Worm (Caenorhabditis elegans) whole organism, L4 larva: ENCODE results near the gene unc-17.
A peak's percentile ranks its signal among the peaks of the same experiment; 100 is the strongest.

Experiments used
- D1046.2 ChIP-seq: fragments of 200-800 bp; sonication (Bioruptor generic); IDR thresholded peaks from 2 replicates; pipeline ENCODE4 v1.3.6; 2022; ENCODE audit warnings: missing genetic modification characterization, missing compliant biosample characterization
- R02D3.7 ChIP-seq: fragments of 150-350 bp; sonication (generic microtip); optimal IDR thresholded peaks from 3 replicates; lab custom pipeline; 2014; ENCODE audit warnings: missing biosample characterization, missing genetic modification characterization
- T20F7.1 ChIP-seq: fragments of 200-800 bp; sonication (Bioruptor generic); optimal IDR thresholded peaks from 2 replicates; lab custom pipeline; 2018; ENCODE audit warnings: mild to moderate bottlenecking, missing genetic modification characterization, missing compliant biosample characterization
- Y105C5A.15 ChIP-seq: fragments of 200-800 bp; sonication (Bioruptor generic); IDR thresholded peaks from 2 replicates; pipeline ENCODE4 v1.3.6; 2022; ENCODE audit warnings: missing genetic modification characterization, missing compliant biosample characterization
- ZK546.5 ChIP-seq, 2 experiments: sonication (generic microtip); optimal IDR thresholded peaks; 2 replicates each; lab custom pipeline; 2017; ENCODE audit warnings: missing biosample characterization in 2 of 2, missing genetic modification characterization in 2 of 2
- aha-1 ChIP-seq: fragments of 150-350 bp; peaks from one replicate; lab custom pipeline; 2014; ENCODE audit warnings: missing biosample characterization, missing genetic modification characterization
- aly-2 ChIP-seq: sonication (generic microtip); optimal IDR thresholded peaks from 2 replicates; lab custom pipeline; 2018; ENCODE audit warnings: missing biosample characterization, missing genetic modification characterization
- arid-1 ChIP-seq: fragments of 200-800 bp; sonication (Bioruptor generic); conservative IDR thresholded peaks from 2 replicates; pipeline ENCODE4 v1.3.6; 2022; ENCODE audit warnings: missing genetic modification reagents, missing genetic modification characterization, missing compliant biosample characterization
- ceh-28 ChIP-seq: fragments of 150-350 bp; optimal IDR thresholded peaks from 2 replicates; lab custom pipeline; 2014; ENCODE audit warnings: missing biosample characterization, missing genetic modification reagents, missing genetic modification characterization
- ceh-62 ChIP-seq: sonication (generic microtip); optimal IDR thresholded peaks from 2 replicates; lab custom pipeline; 2017; ENCODE audit warnings: missing biosample characterization, missing genetic modification characterization
- ces-1 ChIP-seq: fragments of 150-350 bp; sonication (generic microtip); optimal IDR thresholded peaks from 4 replicates; lab custom pipeline; 2014; ENCODE audit warnings: missing biosample characterization, missing genetic modification reagents, missing genetic modification characterization
- daf-12 ChIP-seq: fragments of 150-350 bp; optimal IDR thresholded peaks from 2 replicates; lab custom pipeline; 2014; ENCODE audit warnings: missing biosample characterization, missing genetic modification reagents, missing genetic modification characterization
- daf-16 ChIP-seq, 3 experiments: sonication (generic microtip); optimal IDR thresholded peaks; 2 replicates each; lab custom pipeline; 2016 to 2017; ENCODE audit warnings: missing genetic modification characterization in 3 of 3, missing genetic modification reagents in 3 of 3, mild to moderate bottlenecking in 2 of 3, missing compliant biosample characterization in 2 of 3, missing biosample characterization in 1 of 3, moderate library complexity in 1 of 3
- dmd-6 ChIP-seq: fragments of 200-800 bp; sonication (Bioruptor generic); IDR thresholded peaks from 2 replicates; pipeline ENCODE4 v1.3.6; 2022; ENCODE audit warnings: missing genetic modification reagents, missing genetic modification characterization, missing compliant biosample characterization
- dmd-9 ChIP-seq: fragments of 200-800 bp; sonication (Bioruptor generic); IDR thresholded peaks from 2 replicates; pipeline ENCODE4 v1.3.6; 2022; ENCODE audit warnings: missing genetic modification reagents, missing genetic modification characterization, missing compliant biosample characterization
- duxl-1 ChIP-seq: sonication (generic microtip); optimal IDR thresholded peaks from 2 replicates; lab custom pipeline; 2016; ENCODE audit warnings: mild to moderate bottlenecking, missing genetic modification characterization, moderate library complexity, missing compliant biosample characterization; ENCODE audit not compliant: poor library complexity
- egl-27 ChIP-seq: sonication (generic microtip); optimal IDR thresholded peaks from 3 replicates; lab custom pipeline; 2017; ENCODE audit warnings: missing biosample characterization, missing genetic modification reagents, missing genetic modification characterization
- egl-43 ChIP-seq: fragments of 200-800 bp; sonication (Bioruptor generic); IDR thresholded peaks from 2 replicates; pipeline ENCODE4 v1.3.6; 2022; ENCODE audit warnings: missing genetic modification reagents, missing genetic modification characterization, missing compliant biosample characterization
- hif-1 ChIP-seq, 2 experiments: sonication (generic microtip); optimal IDR thresholded peaks; 2 replicates each; lab custom pipeline; 2016 to 2017; ENCODE audit warnings: missing compliant biosample characterization in 2 of 2, missing genetic modification characterization in 2 of 2, missing genetic modification reagents in 2 of 2, missing genotype in 2 of 2, mild to moderate bottlenecking in 1 of 2
- hlh-11 ChIP-seq: fragments of 200-800 bp; sonication (Bioruptor generic); optimal IDR thresholded peaks from 2 replicates; lab custom pipeline; 2018; ENCODE audit warnings: mild to moderate bottlenecking, missing genetic modification characterization, missing compliant biosample characterization
- hlh-30 ChIP-seq: sonication (generic microtip); optimal IDR thresholded peaks from 2 replicates; lab custom pipeline; 2017; ENCODE audit warnings: antibody characterized with exemption, mild to moderate bottlenecking, missing genetic modification characterization, missing compliant biosample characterization; ENCODE audit not compliant: insufficient read depth
- jun-1 ChIP-seq: fragments of 150-350 bp; optimal IDR thresholded peaks from 2 replicates; lab custom pipeline; 2014; ENCODE audit warnings: missing biosample characterization, missing genetic modification reagents, missing genetic modification characterization
- lim-7 ChIP-seq: fragments of 200-800 bp; sonication (Bioruptor generic); IDR thresholded peaks from 2 replicates; pipeline ENCODE4 v1.3.6; 2022; ENCODE audit warnings: missing genetic modification characterization, missing compliant biosample characterization
- lin-29 ChIP-seq: fragments of 200-800 bp; sonication (Bioruptor generic); IDR thresholded peaks from 2 replicates; pipeline ENCODE4 v1.3.6; 2022; ENCODE audit warnings: missing genetic modification reagents, missing genetic modification characterization, missing compliant biosample characterization
- lin-38 ChIP-seq: fragments of 200-800 bp; sonication (Bioruptor generic); IDR thresholded peaks from 2 replicates; pipeline ENCODE4 v1.3.6; 2022; ENCODE audit warnings: missing genetic modification reagents, missing genetic modification characterization, missing compliant biosample characterization
- lin-39 ChIP-seq: fragments of 150-350 bp; optimal IDR thresholded peaks from 2 replicates; lab custom pipeline; 2014; ENCODE audit warnings: missing biosample characterization, missing genetic modification reagents, missing genetic modification characterization
- mdl-1 ChIP-seq, 2 experiments: fragments of 150-350 bp in 1 of 2; sonication (generic microtip) in 1 of 2; optimal IDR thresholded peaks; 2 replicates each; lab custom pipeline; 2014 to 2017; ENCODE audit warnings: missing biosample characterization in 2 of 2, missing genetic modification characterization in 2 of 2
- mdt-29 ChIP-seq: fragments of 200-800 bp; sonication (Bioruptor generic); IDR thresholded peaks from 2 replicates; pipeline ENCODE4 v1.3.6; 2022; ENCODE audit warnings: missing genetic modification reagents, missing genetic modification characterization, missing compliant biosample characterization
- mxl-3 ChIP-seq: fragments of 200-800 bp; sonication (Bioruptor generic); optimal IDR thresholded peaks from 2 replicates; lab custom pipeline; 2018; ENCODE audit warnings: mild to moderate bottlenecking, missing genetic modification characterization, missing compliant biosample characterization
- nhr-11 ChIP-seq: fragments of 150-350 bp; optimal IDR thresholded peaks from 2 replicates; lab custom pipeline; 2014; ENCODE audit warnings: missing biosample characterization, missing genetic modification characterization
- nhr-25 ChIP-seq: sonication (generic microtip); optimal IDR thresholded peaks from 2 replicates; lab custom pipeline; 2017; ENCODE audit warnings: missing genetic modification characterization, mild to moderate bottlenecking, missing compliant biosample characterization, antibody characterized with exemption, moderate library complexity, borderline replicate concordance; ENCODE audit not compliant: insufficient read depth
- nhr-77 ChIP-seq: fragments of 150-350 bp; optimal IDR thresholded peaks from 2 replicates; lab custom pipeline; 2014; ENCODE audit warnings: missing biosample characterization, missing genetic modification characterization
- php-3 ChIP-seq: fragments of 200-800 bp; sonication (Bioruptor generic); IDR thresholded peaks from 2 replicates; pipeline ENCODE4 v1.3.6; 2022; ENCODE audit warnings: missing genetic modification reagents, missing genetic modification characterization, missing compliant biosample characterization
- rbr-2 ChIP-seq: sonication (generic microtip); optimal IDR thresholded peaks from 2 replicates; lab custom pipeline; 2016; ENCODE audit warnings: missing genotype, missing genetic modification characterization, missing compliant biosample characterization
- set-16 ChIP-seq: fragments of 200-800 bp; sonication (Bioruptor generic); IDR thresholded peaks from 2 replicates; pipeline ENCODE4 v1.3.6; 2022; ENCODE audit warnings: missing genetic modification reagents, missing genetic modification characterization, missing compliant biosample characterization
- snpc-1.2 ChIP-seq: fragments of 200-800 bp; sonication (Bioruptor generic); IDR thresholded peaks from 2 replicates; pipeline ENCODE4 v1.3.6; 2022; ENCODE audit warnings: missing genetic modification reagents, missing genetic modification characterization, missing compliant biosample characterization
- tra-1 ChIP-seq: fragments of 200-800 bp; sonication (Bioruptor generic); IDR thresholded peaks from 2 replicates; pipeline ENCODE4 v1.3.6; 2022; ENCODE audit warnings: missing genetic modification reagents, missing genetic modification characterization, missing compliant biosample characterization
- unc-39 ChIP-seq: sonication (generic microtip); optimal IDR thresholded peaks from 2 replicates; lab custom pipeline; 2017; ENCODE audit warnings: missing biosample characterization, missing genetic modification characterization
- unc-62 ChIP-seq, 3 experiments: fragments of 150-350 bp in 1 of 3; sonication (generic microtip); optimal IDR thresholded peaks in 2 of 3; peaks in 1 of 3; 1 replicate in 1 of 3; 2 replicates in 2 of 3; lab custom pipeline; 2014 to 2017; ENCODE audit warnings: missing biosample characterization in 3 of 3, missing genetic modification characterization in 3 of 3, missing genetic modification reagents in 3 of 3, missing genotype in 1 of 3
- zag-1 ChIP-seq: fragments of 150-350 bp; optimal IDR thresholded peaks from 2 replicates; lab custom pipeline; 2014; ENCODE audit warnings: missing biosample characterization, missing genetic modification characterization
- zfp-3 ChIP-seq: fragments of 200-800 bp; sonication (Bioruptor generic); conservative IDR thresholded peaks from 2 replicates; pipeline ENCODE4 v1.3.6; 2022; ENCODE audit warnings: missing genetic modification reagents, missing genetic modification characterization, missing compliant biosample characterization
- ztf-11 ChIP-seq: fragments of 150-350 bp; optimal IDR thresholded peaks from 2 replicates; lab custom pipeline; 2014; ENCODE audit warnings: missing biosample characterization, missing genetic modification characterization

unc-17 gene

DNA sequence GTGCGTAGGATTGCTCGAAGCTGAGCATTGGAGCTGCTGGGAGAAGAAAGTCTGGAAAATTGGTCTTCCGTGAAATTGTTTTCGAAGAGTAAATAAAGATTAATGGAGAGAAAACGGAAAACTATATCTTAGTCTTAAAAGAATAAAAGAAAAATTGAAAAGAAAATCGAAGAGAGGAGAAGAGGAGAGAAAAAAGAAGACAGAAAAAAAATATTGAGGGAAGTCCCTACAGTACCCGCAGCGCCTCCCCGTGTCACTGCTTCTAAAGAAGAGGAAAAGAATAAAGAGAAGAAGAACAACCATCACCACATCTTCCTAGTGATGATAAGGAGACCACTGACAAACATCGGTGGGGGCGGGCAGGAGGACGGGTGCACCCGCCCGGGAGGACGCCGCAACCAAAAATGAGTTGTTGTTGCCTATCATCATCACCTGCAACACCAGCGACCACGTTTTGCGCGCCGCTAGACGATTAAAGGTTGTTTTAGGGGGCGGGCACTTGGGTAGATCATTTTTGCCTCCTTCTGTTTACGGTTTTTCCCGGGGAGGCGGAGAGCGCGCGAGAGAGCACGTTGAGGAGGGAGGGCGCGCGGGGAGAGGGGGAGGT, 24.2 kb upstream of the unc-17 start, which contains the start of gene CC8.2 (continued):
- no peak for TF ChIP-seq daf-12
- TF ChIP-seq Y105C5A.15 (GFP tag; lab: Robert Waterston, UW), result no peak
- peak; percentile 61 for TF ChIP-seq hlh-30 (tag; lab: Kevin White, UChicago)
- TF ChIP-seq tra-1 (GFP tag; lab: Robert Waterston, UW), result no peak
- no peak for TF ChIP-seq ceh-62 (tag; lab: Kevin White, UChicago)
- peak; percentile 55; the same call in 1 of the 2 replicates for TF ChIP-seq egl-43 (GFP tag; lab: Robert Waterston, UW)
- TF ChIP-seq nhr-11 (tag; lab: Kevin White, UChicago), result no peak
- TF ChIP-seq ces-1 (GFP tag; lab: Kevin White, UChicago), result no peak
- no peak for TF ChIP-seq egl-27 (tag; lab: Kevin White, UChicago)
- no peak for TF ChIP-seq ztf-11 (tag; lab: Kevin White, UChicago)
- TF ChIP-seq unc-39, result no peak
- TF ChIP-seq php-3, result peak; percentile 39; the same call in 1 of the 2 replicates
- no peak for TF ChIP-seq nhr-77 (tag; lab: Kevin White, UChicago)
- TF ChIP-seq mdt-29 (GFP tag; lab: Robert Waterston, UW), result no peak
- no peak for TF ChIP-seq dmd-9 (GFP tag; lab: Robert Waterston, UW)
- TF ChIP-seq ZK546.5 (tag; optimal IDR thresholded peaks at IDR 0.05; lab: Kevin White, UChicago), result no peak
- TF ChIP-seq mdl-1 (tag; optimal IDR thresholded peaks at IDR 0.05; lab: Kevin White, UChicago), result peak; percentile 44 to 62
- TF ChIP-seq snpc-1.2 (GFP tag; lab: Robert Waterston, UW), result 0 out of 2 replicates have a peak, but pooled peaks have one; percentile 7
- no peak for TF ChIP-seq T20F7.1 (GFP tag; lab: Kevin White, UChicago)
- TF ChIP-seq lin-29 (GFP tag; lab: Robert Waterston, UW), result no peak
- TF ChIP-seq unc-62 (GFP tag; optimal IDR thresholded peaks at IDR 0.05 in 1 of 2; lab: Kevin White, UChicago), result peak in 1 of 2 experiments; percentile 95
- TF ChIP-seq unc-62 (tag; optimal IDR thresholded peaks at IDR 0.05; lab: Kevin White, UChicago), result no peak
- TF ChIP-seq, all 104 proteins: peak for 25

- TF ChIP-seq jun-1, result no peak
- peak; percentile 36; the same call in 1 of the 2 replicates for TF ChIP-seq dmd-6 (GFP tag; lab: Robert Waterston, UW)
- TF ChIP-seq R02D3.7, result no peak
- TF ChIP-seq duxl-1 (tag; lab: Kevin White, UChicago), result peak; percentile 9
- TF ChIP-seq mdt-29 (GFP tag; lab: Robert Waterston, UW), result peak; percentile 64; the same call in 1 of the 2 replicates
- peak in 1 of 2 experiments; percentile 36 for TF ChIP-seq unc-62 (GFP tag; optimal IDR thresholded peaks at IDR 0.05 in 1 of 2; lab: Kevin White, UChicago)
- TF ChIP-seq unc-62 (tag; optimal IDR thresholded peaks at IDR 0.05; lab: Kevin White, UChicago), result no peak
- no peak for TF ChIP-seq aly-2
- peak in 1 of 2 experiments; percentile 18 for TF ChIP-seq mdl-1 (tag; optimal IDR thresholded peaks at IDR 0.05; lab: Kevin White, UChicago)
- peak; percentile 87 for TF ChIP-seq aha-1
- peak; percentile 6 to 92 for TF ChIP-seq hif-1 (tag; optimal IDR thresholded peaks at IDR 0.05; lab: Kevin White, UChicago)
- TF ChIP-seq nhr-11 (tag; lab: Kevin White, UChicago), result peak; percentile 46
- no peak for TF ChIP-seq lin-39 (tag; lab: Kevin White, UChicago)
- peak; percentile 67 for TF ChIP-seq hlh-11 (tag; lab: Kevin White, UChicago)
- TF ChIP-seq hlh-30 (tag; lab: Kevin White, UChicago), result peak; percentile 65
- TF ChIP-seq daf-16 (GFP tag; optimal IDR thresholded peaks at IDR 0.05; lab: Kevin White, UChicago), result peak in 1 of 2 experiments; percentile 86
- TF ChIP-seq daf-16 (tag; optimal IDR thresholded peaks at IDR 0.05; lab: Kevin White, UChicago), result peak; percentile 35
- TF ChIP-seq zfp-3 (GFP tag; lab: Robert Waterston, UW), result peak; percentile 61
Measured at ce11 chrIV:3647551-3647950, 23.1 kb upstream of the unc-17 start.

DNA sequence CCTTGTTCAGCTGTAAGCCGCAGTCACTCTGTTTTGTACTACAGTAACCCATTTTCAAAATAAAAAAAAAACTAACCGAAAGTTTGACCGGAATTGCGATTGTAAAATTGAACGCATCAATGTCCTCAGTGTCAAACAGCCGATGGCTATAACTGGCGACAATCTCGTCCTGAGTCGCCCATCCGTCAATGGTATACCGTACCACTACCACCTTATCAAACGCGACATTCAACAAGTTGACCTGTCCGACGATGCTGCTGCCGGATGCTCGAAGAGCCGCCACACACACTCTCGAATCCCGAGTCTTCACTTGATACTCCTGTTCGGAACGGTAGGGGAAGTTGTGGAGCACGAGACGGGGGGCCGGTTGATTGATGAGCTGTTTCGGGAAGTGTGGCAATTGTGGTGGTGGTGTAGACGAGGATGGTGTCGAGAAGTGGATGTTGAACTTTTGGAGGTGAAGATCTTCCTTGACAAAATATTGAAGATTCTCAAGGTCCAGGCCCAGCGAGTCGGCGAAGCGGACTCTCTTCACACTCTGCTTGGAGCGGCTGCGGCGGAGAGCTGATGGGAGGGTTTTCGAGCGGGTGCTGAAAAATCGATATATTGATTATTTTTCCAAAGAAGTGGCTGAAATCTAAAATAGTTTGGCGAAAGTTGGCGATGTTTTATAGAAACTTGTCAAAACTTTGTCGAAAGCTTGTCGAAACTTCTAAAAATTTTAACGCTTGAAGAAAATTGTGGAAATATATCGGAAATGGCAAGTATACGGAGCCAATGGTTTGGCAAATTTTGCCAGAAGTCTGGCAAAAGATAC, 22.0 kb upstream of the unc-17 start:
- TF ChIP-seq D1046.2, result 0 out of 2 replicates have a peak, but pooled peaks have one; percentile 33
- peak; percentile 1 for TF ChIP-seq mxl-3 (GFP tag; lab: Kevin White, UChicago)
- no peak for TF ChIP-seq ztf-11 (tag; lab: Kevin White, UChicago)
- no peak for TF ChIP-seq Y105C5A.15 (GFP tag; lab: Robert Waterston, UW)
- TF ChIP-seq nhr-25, result no peak
- no peak for TF ChIP-seq zag-1 (tag; lab: Kevin White, UChicago)
- TF ChIP-seq arid-1, result no peak
- TF ChIP-seq lim-7, result no peak
- TF ChIP-seq set-16 (GFP tag; lab: Robert Waterston, UW), result peak; percentile 63
- 0 out of 2 replicates have a peak, but pooled peaks have one; percentile 6 for TF ChIP-seq lin-38
- no peak for TF ChIP-seq lin-29 (GFP tag; lab: Robert Waterston, UW)
- TF ChIP-seq ceh-28 (tag; lab: Kevin White, UChicago), result peak; percentile 73
- TF ChIP-seq snpc-1.2 (GFP tag; lab: Robert Waterston, UW), result no peak
- TF ChIP-seq rbr-2, result no peak
